Fruit fly (Drosophila melanogaster): ENCODE results near the gene CG6276.

The CG6276 gene

DNA sequence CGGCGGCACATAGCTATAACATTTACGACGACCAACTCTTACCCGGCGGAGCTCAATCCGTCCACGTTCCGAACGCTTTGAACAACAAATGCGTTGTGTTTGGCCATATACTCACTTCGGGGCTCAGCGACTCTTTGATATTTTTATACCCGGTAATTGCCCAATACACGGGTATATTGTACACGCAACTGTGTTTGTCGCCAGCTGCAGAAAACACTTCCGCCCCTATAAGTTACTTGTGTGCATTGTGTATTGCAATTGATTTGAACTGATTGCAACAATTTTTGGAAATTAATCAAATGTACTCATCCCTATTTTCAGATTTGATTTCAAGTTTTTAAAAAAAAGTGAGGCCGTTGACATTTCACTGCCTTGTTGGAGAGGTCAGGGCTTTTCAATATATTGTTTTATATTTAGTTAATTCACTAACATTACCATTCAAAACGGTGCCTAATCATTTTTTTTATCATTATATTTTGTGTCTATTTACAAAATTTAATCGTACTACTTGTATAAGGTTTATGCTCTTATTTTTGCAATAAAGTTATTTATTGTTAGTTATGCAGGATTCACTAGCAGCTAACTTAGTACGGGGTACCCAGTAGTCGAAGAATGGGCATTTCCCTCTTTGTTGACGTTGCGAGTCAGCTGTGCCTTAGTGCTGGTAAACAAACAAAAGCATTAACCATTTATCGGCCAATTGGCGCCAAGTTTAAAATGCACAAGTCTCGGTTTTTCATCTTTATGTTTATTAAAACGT, 23.2 kb upstream of the CG6276 start, which contains the start of gene Nagk (continued):
- TF ChIP-seq CG7928 (GFP tag; optimal IDR thresholded peaks at IDR 0.05), result no peak
- TF ChIP-seq unc-4 (GFP tag; IDR thresholded peaks at IDR 0.05; ENCODE audit: partially characterized antibody), result no peak
- TF ChIP-seq CG17328 (GFP tag; IDR thresholded peaks at IDR 0.05), result peak; percentile 56
- peak; percentile 24 to 41 for TF ChIP-seq bsh (GFP tag; optimal IDR thresholded peaks at IDR 0.05)
- peak; percentile 57 for TF ChIP-seq gcm2 (GFP tag; optimal IDR thresholded peaks at IDR 0.05)
- peak; percentile 40 for TF ChIP-seq CG13296 (GFP tag; optimal IDR thresholded peaks at IDR 0.05)
- TF ChIP-seq Fer3 (tag; optimal IDR thresholded peaks at IDR 0.05), result no peak
- TF ChIP-seq CG7963 (GFP tag; IDR thresholded peaks at IDR 0.05; ENCODE audit: partially characterized antibody), result no peak
- TF ChIP-seq Nf-YB (GFP tag; optimal IDR thresholded peaks at IDR 0.05), result peak; percentile 46
- TF ChIP-seq Antp (GFP tag; optimal IDR thresholded peaks at IDR 0.05), result peak; percentile 20
- TF ChIP-seq BEAF-32 (GFP tag; optimal IDR thresholded peaks at IDR 0.05), result peak; percentile 14
- TF ChIP-seq CG15514 (GFP tag; optimal IDR thresholded peaks at IDR 0.05), result peak; percentile 27
- no peak for TF ChIP-seq Vsx1 (GFP tag; optimal IDR thresholded peaks at IDR 0.05)
- no peak for TF ChIP-seq Asciz (GFP tag; optimal IDR thresholded peaks at IDR 0.05)
- TF ChIP-seq sr (GFP tag; IDR thresholded peaks at IDR 0.05), result peak; percentile 24; the same call in 1 of the 3 replicates
- no peak for TF ChIP-seq danr (GFP tag; IDR thresholded peaks at IDR 0.05)
- TF ChIP-seq Oaz (GFP tag; IDR thresholded peaks at IDR 0.05), result no peak
- TF ChIP-seq CG8359 (GFP tag; optimal IDR thresholded peaks at IDR 0.05; ENCODE audit: borderline replicate concordance), result no peak
- peak; percentile 13 to 68 for TF ChIP-seq Hr51 (GFP tag; optimal IDR thresholded peaks at IDR 0.05)
- no peak for TF ChIP-seq croc (GFP tag; conservative IDR thresholded peaks at IDR 0.05)
- no peak for TF ChIP-seq otp (GFP tag; IDR thresholded peaks at IDR 0.05)
- TF ChIP-seq so (GFP tag; IDR thresholded peaks at IDR 0.05), result no peak
- TF ChIP-seq Sry-β (GFP tag; optimal IDR thresholded peaks at IDR 0.05), result no peak
- TF ChIP-seq CG32772 (GFP tag; IDR thresholded peaks at IDR 0.05), result no peak
- peak; percentile 80 for TF ChIP-seq CG18476 (GFP tag; optimal IDR thresholded peaks at IDR 0.05)
- TF ChIP-seq Doc2 (GFP tag; IDR thresholded peaks at IDR 0.05), result no peak
- TF ChIP-seq CG34224 (GFP tag; IDR thresholded peaks at IDR 0.05; ENCODE audit: partially characterized antibody), result no peak
- TF ChIP-seq CG10366 (GFP tag; IDR thresholded peaks at IDR 0.05), result peak; percentile 29; the same call in 1 of the 2 replicates
- TF ChIP-seq Blimp-1 (GFP tag; optimal IDR thresholded peaks at IDR 0.05), result peak; percentile 28
- no peak for TF ChIP-seq NC2β (GFP tag; optimal IDR thresholded peaks at IDR 0.05)
- peak; percentile 31; the same call in 1 of the 2 replicates for TF ChIP-seq Adf1 (GFP tag; IDR thresholded peaks at IDR 0.05)
- TF ChIP-seq prd (optimal IDR thresholded peaks at IDR 0.05), result no peak
- peak; percentile 40 for TF ChIP-seq prd (GFP tag; IDR thresholded peaks at IDR 0.05)
- TF ChIP-seq CG12942 (GFP tag; optimal IDR thresholded peaks at IDR 0.05), result peak; percentile 12
- no peak for TF ChIP-seq CG10431 (GFP tag; optimal IDR thresholded peaks at IDR 0.05)
- TF ChIP-seq CG3995 (GFP tag; optimal IDR thresholded peaks at IDR 0.05), result no peak
- no peak for TF ChIP-seq C15 (GFP tag; IDR thresholded peaks at IDR 0.05)
- TF ChIP-seq Awh (GFP tag; IDR thresholded peaks at IDR 0.05), result peak; percentile 60; the same call in 1 of the 2 replicates
- TF ChIP-seq CG17829 (tag; optimal IDR thresholded peaks at IDR 0.05), result peak; percentile 39
- peak; percentile 67 for TF ChIP-seq dmrt99B (tag; optimal IDR thresholded peaks at IDR 0.05)
- 0 out of 2 replicates have a peak, but pooled peaks have one; percentile 30 for TF ChIP-seq sisA (GFP tag; IDR thresholded peaks at IDR 0.05)
- 0 out of 2 replicates have a peak, but pooled peaks have one; percentile 24 for TF ChIP-seq aop (GFP tag; IDR thresholded peaks at IDR 0.05)
- TF ChIP-seq CG1233 (GFP tag; optimal IDR thresholded peaks at IDR 0.05), result peak; percentile 61
- peak; percentile 57 for TF ChIP-seq CG31388 (GFP tag; optimal IDR thresholded peaks at IDR 0.05)
- no peak for TF ChIP-seq Ravus (GFP tag; IDR thresholded peaks at IDR 0.05)
- peak; percentile 66 for TF ChIP-seq Nf-YC (tag; optimal IDR thresholded peaks at IDR 0.05)
- no peak for TF ChIP-seq CG9876 (GFP tag; optimal IDR thresholded peaks at IDR 0.05)
- no peak for TF ChIP-seq CG11085 (GFP tag; IDR thresholded peaks at IDR 0.05)
- TF ChIP-seq CG4730 (GFP tag; IDR thresholded peaks at IDR 0.05), result no peak

All from whole organism, embryonic.